Worm (Caenorhabditis elegans): ENCODE data around the gene acbp-6.
A peak's percentile ranks its signal among the peaks of the same experiment; 100 is the strongest.

Gene acbp-6

ce11 chrII:11967507-11968127 is 5.9 kb downstream of the acbp-6 start, which contains the start of gene W03C9.5 (continued):
- TF ChIP-seq snpc-1.3 (tag; optimal IDR thresholded peaks at IDR 0.05; ENCODE audit: insufficient read depth): no peak
- TF ChIP-seq T26A5.8 (tag; optimal IDR thresholded peaks at IDR 0.05): no peak
- TF ChIP-seq F39B2.1 (GFP tag; IDR thresholded peaks at IDR 0.05): no peak
- peak; percentile 10 for TF ChIP-seq gei-17 (GFP tag; optimal IDR thresholded peaks at IDR 0.05)
- peak; percentile 49; the same call in 1 of the 2 replicates for TF ChIP-seq egl-44 (GFP tag; IDR thresholded peaks at IDR 0.05)
- TF ChIP-seq pbrm-1 (GFP tag; IDR thresholded peaks at IDR 0.05): peak; percentile 92
- TF ChIP-seq ceh-27 (GFP tag; optimal IDR thresholded peaks at IDR 0.05): peak; percentile 96
- 0 out of 2 replicates have a peak, but pooled peaks have one; percentile 51 for TF ChIP-seq egl-18 (GFP tag; IDR thresholded peaks at IDR 0.05)
- TF ChIP-seq nhr-27 (tag; optimal IDR thresholded peaks at IDR 0.05): no peak
- TF ChIP-seq rpc-1 (optimal IDR thresholded peaks at IDR 0.05): no peak
- no peak for TF ChIP-seq rpc-1 (tag; optimal IDR thresholded peaks at IDR 0.05)
- TF ChIP-seq dpl-1 (GFP tag; optimal IDR thresholded peaks at IDR 0.05): peak; percentile 25
- TF ChIP-seq ztf-25 (GFP tag; IDR thresholded peaks at IDR 0.05): peak; percentile 82; the same call in 1 of the 2 replicates
- TF ChIP-seq let-607 (tag; optimal IDR thresholded peaks at IDR 0.05): peak; percentile 57 to 75
- TF ChIP-seq K12H6.12 (tag; optimal IDR thresholded peaks at IDR 0.05): peak; percentile 97
- no peak for TF ChIP-seq mel-28 (tag; optimal IDR thresholded peaks at IDR 0.05; ENCODE audit: borderline replicate concordance)

- TF ChIP-seq ztf-6 (GFP tag; IDR thresholded peaks at IDR 0.05): no peak
- TF ChIP-seq B0261.1 (tag; optimal IDR thresholded peaks at IDR 0.05): no peak
- peak; percentile 24 for TF ChIP-seq F10E7.11 (tag; optimal IDR thresholded peaks at IDR 0.05)
- no peak for TF ChIP-seq ceh-91 (GFP tag; IDR thresholded peaks at IDR 0.05)
- TF ChIP-seq lsy-27 (tag; optimal IDR thresholded peaks at IDR 0.05; ENCODE audit: borderline replicate concordance, insufficient read depth): no peak
- TF ChIP-seq F55B11.4 (tag; optimal IDR thresholded peaks at IDR 0.05; ENCODE audit: borderline replicate concordance, insufficient read depth): no peak
- peak; percentile 55 for TF ChIP-seq dpff-1 (tag; optimal IDR thresholded peaks at IDR 0.05)
- 0 out of 2 replicates have a peak, but pooled peaks have one; percentile 19 for TF ChIP-seq F39B2.1 (GFP tag; IDR thresholded peaks at IDR 0.05)
- 0 out of 2 replicates have a peak, but pooled peaks have one; percentile 29 for TF ChIP-seq B0336.3 (GFP tag; IDR thresholded peaks at IDR 0.05)
- no peak for TF ChIP-seq ceh-40 (GFP tag; IDR thresholded peaks at IDR 0.05)
- 0 out of 2 replicates have a peak, but pooled peaks have one; percentile 32 for TF ChIP-seq pbrm-1 (GFP tag; IDR thresholded peaks at IDR 0.05)
- TF ChIP-seq hmg-20 (GFP tag; IDR thresholded peaks at IDR 0.05): no peak
- no peak for TF ChIP-seq nhr-80 (tag; optimal IDR thresholded peaks at IDR 0.05)
- no peak for TF ChIP-seq ztf-28 (GFP tag; IDR thresholded peaks at IDR 0.05)
- TF ChIP-seq ets-4 (GFP tag; optimal IDR thresholded peaks at IDR 0.05): no peak
- no peak for TF ChIP-seq F57A8.1 (GFP tag; optimal IDR thresholded peaks at IDR 0.05)
- no peak for TF ChIP-seq snpc-1.3 (tag; optimal IDR thresholded peaks at IDR 0.05; ENCODE audit: insufficient read depth)
- no peak for TF ChIP-seq F57C9.4 (tag; optimal IDR thresholded peaks at IDR 0.05)
- no peak for TF ChIP-seq F52B5.7 (tag; optimal IDR thresholded peaks at IDR 0.05)
- TF ChIP-seq ztf-22 (GFP tag; optimal IDR thresholded peaks at IDR 0.05): peak; percentile 39
- TF ChIP-seq lin-54 (GFP tag; optimal IDR thresholded peaks at IDR 0.05): peak; percentile 19
- TF ChIP-seq bed-2 (GFP tag; IDR thresholded peaks at IDR 0.05): no peak
- TF ChIP-seq T26A5.8 (tag; optimal IDR thresholded peaks at IDR 0.05): no peak
- TF ChIP-seq ekl-4 (GFP tag; IDR thresholded peaks at IDR 0.05): peak; percentile 53; the same call in 1 of the 2 replicates
- TF ChIP-seq die-1 (tag; optimal IDR thresholded peaks at IDR 0.05): no peak
- TF ChIP-seq D2030.7 (GFP tag; IDR thresholded peaks at IDR 0.05): 0 out of 2 replicates have a peak, but pooled peaks have one; percentile 36
- TF ChIP-seq F49E8.2 (tag; optimal IDR thresholded peaks at IDR 0.05; ENCODE audit: insufficient read depth): peak; percentile 15
- peak; percentile 42; the same call in 1 of the 2 replicates for TF ChIP-seq Y53G8AR.9 (GFP tag; conservative IDR thresholded peaks at IDR 0.05)
- TF ChIP-seq madf-10 (tag; optimal IDR thresholded peaks at IDR 0.05): peak; percentile 22
- no peak for TF ChIP-seq attf-3 (GFP tag; conservative IDR thresholded peaks at IDR 0.05)
- no peak for TF ChIP-seq Y79H2A.3 (GFP tag; conservative IDR thresholded peaks at IDR 0.05)
- peak; percentile 79 for TF ChIP-seq madf-3 (GFP tag; IDR thresholded peaks at IDR 0.05)
- no peak for TF ChIP-seq attf-5 (GFP tag; optimal IDR thresholded peaks at IDR 0.05)
- no peak for TF ChIP-seq nhr-27 (tag; optimal IDR thresholded peaks at IDR 0.05)
Observed at ce11 chrII:11966602-11967001, 6.9 kb downstream of the acbp-6 start, which contains the start of gene rab-7. rab-7 (minus strand) TSS chrII:11966931.
